Worm (Caenorhabditis elegans): Measurements from ENCODE around the gene C04E6.13.

DNA sequence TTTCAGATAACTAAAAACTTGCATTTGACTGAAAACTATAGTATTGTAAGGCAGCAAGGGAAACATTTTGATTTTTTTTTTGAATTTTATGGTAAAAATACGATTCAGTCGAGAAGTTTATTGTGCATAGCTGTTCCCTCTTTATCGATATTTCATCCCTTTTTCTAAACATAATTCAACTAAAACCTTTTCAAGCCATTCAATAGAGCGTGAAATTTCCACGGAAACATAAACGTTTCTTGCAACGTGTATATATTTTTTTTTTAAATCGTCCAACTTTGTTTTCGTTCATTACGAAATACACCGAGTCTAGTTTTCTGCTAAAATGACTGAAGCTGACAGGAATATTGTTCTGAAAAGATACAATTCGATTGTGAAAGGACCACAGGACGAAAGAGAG lies 40.8 kb upstream of the C04E6.13 start, which contains the start of gene C02G6.2:
- TF ChIP-seq elt-3 (tag; optimal IDR thresholded peaks at IDR 0.05) (no peak), ztf-11 (tag; optimal IDR thresholded peaks at IDR 0.05) (no peak), mab-5 (tag; optimal IDR thresholded peaks at IDR 0.05) (no peak), snpc-4 (tag; optimal IDR thresholded peaks at IDR 0.05) (no peak), lin-32 (GFP tag; optimal IDR thresholded peaks at IDR 0.05) (no peak), pha-4 (tag; optimal IDR thresholded peaks at IDR 0.05) (no peak), nhr-12 (tag; optimal IDR thresholded peaks at IDR 0.05) (no peak), ceh-43 (GFP tag; optimal IDR thresholded peaks at IDR 0.05) (no peak), ces-1 (GFP tag; optimal IDR thresholded peaks at IDR 0.05) (no peak), nhr-28 (tag; optimal IDR thresholded peaks at IDR 0.05) (no peak), drap-1 (GFP tag; optimal IDR thresholded peaks at IDR 0.05) (no peak), cnd-1 (tag; optimal IDR thresholded peaks at IDR 0.05) (no peak)
